Fruit fly (Drosophila melanogaster): ENCODE data around the gene bou.

DNA sequence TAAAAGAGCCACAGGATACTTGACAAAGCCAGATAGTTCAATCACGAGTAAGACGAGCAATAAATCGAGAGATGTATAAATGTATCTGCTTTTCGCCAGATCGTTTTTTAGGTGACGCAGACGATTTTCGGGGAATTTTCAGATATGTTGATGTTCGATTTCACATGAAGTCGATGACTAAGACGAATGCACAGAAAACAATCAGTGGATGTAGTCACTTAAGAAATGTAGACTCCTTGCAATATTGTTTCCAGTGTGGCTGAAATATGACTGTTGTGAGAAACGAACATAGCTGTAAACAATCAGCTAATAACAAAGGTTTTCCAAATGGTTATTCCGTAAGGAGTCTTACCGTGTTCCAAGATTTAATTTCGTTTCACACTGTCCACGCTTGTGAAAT, 9.8 kb downstream of the bou start:
- no peak for TF ChIP-seq salm (tag; optimal IDR thresholded peaks at IDR 0.05)
- TF ChIP-seq pan (optimal IDR thresholded peaks at IDR 0.05) = no peak
- TF ChIP-seq pan (GFP tag; optimal IDR thresholded peaks at IDR 0.05 in 1 of 2, IDR thresholded peaks at IDR 0.05 in 1 of 2) = no peak
- no peak for TF ChIP-seq cato (GFP tag; optimal IDR thresholded peaks at IDR 0.05; ENCODE audit: borderline replicate concordance)
- no peak for TF ChIP-seq Hr39 (optimal IDR thresholded peaks at IDR 0.05)
- TF ChIP-seq sqz (GFP tag; optimal IDR thresholded peaks at IDR 0.05) = no peak
- no peak for TF ChIP-seq cwo (GFP tag; optimal IDR thresholded peaks at IDR 0.05)
- no peak for TF ChIP-seq ham (GFP tag; IDR thresholded peaks at IDR 0.05)
- TF ChIP-seq CG13624 (GFP tag; optimal IDR thresholded peaks at IDR 0.05) = no peak
- TF ChIP-seq lov (optimal IDR thresholded peaks at IDR 0.05) = no peak
- no peak for TF ChIP-seq lov (GFP tag; IDR thresholded peaks at IDR 0.05)
- TF ChIP-seq CG17612 (GFP tag; IDR thresholded peaks at IDR 0.05) = no peak
- no peak for TF ChIP-seq Dad (GFP tag; optimal IDR thresholded peaks at IDR 0.05)
- no peak for TF ChIP-seq Aef1 (GFP tag; IDR thresholded peaks at IDR 0.05)
- no peak for TF ChIP-seq MESR4 (GFP tag; optimal IDR thresholded peaks at IDR 0.05)
- TF ChIP-seq psq (GFP tag; optimal IDR thresholded peaks at IDR 0.05) = no peak
